Fruit fly (Drosophila melanogaster) whole organism, embryonic: ENCODE measurements around the gene CG45544.
A peak's percentile ranks its signal among the peaks of the same experiment; 100 is the strongest.

Source experiments
- Ada2b ChIP-seq: fragments of 200-800 bp; sonication (Bioruptor generic); IDR thresholded peaks from 2 replicates; pipeline ENCODE4 v1.3.6; 2022; ENCODE audit warnings: missing biosample characterization, missing genetic modification characterization
- B-H2 ChIP-seq: fragments of 200-800 bp; sonication (Bioruptor generic); optimal IDR thresholded peaks from 2 replicates; lab custom pipeline; 2018; ENCODE audit warnings: missing biosample characterization, mild to moderate bottlenecking, missing genetic modification characterization
- Bdp1 ChIP-seq: fragments of 200-800 bp; sonication (Bioruptor generic); optimal IDR thresholded peaks from 3 replicates; lab custom pipeline; 2016; ENCODE audit warnings: missing biosample characterization, missing genetic modification characterization
- CG10462 ChIP-seq: fragments of 200-800 bp; sonication (Bioruptor generic); optimal IDR thresholded peaks from 2 replicates; lab custom pipeline; 2016; ENCODE audit warnings: missing biosample characterization, missing genetic modification characterization
- CG11560 ChIP-seq: fragments of 200-800 bp; sonication (Bioruptor generic); IDR thresholded peaks from 3 replicates; pipeline ENCODE4 v1.3.6; 2022; ENCODE audit warnings: missing biosample characterization, missing genetic modification characterization
- CG12219 ChIP-seq: fragments of 200-800 bp; sonication (Bioruptor generic); optimal IDR thresholded peaks from 3 replicates; lab custom pipeline; 2018; ENCODE audit warnings: missing biosample characterization, mild to moderate bottlenecking, missing genetic modification characterization
- CG13775 ChIP-seq: fragments of 200-800 bp; sonication (Bioruptor generic); optimal IDR thresholded peaks from 3 replicates; lab custom pipeline; 2017; ENCODE audit warnings: missing biosample characterization, mild to moderate bottlenecking, missing genetic modification characterization
- CG14710 ChIP-seq: fragments of 200-800 bp; sonication (Bioruptor generic); optimal IDR thresholded peaks from 3 replicates; lab custom pipeline; 2019; ENCODE audit warnings: missing biosample characterization, mild to moderate bottlenecking, missing genetic modification characterization, moderate library complexity
- CG14860 ChIP-seq: fragments of 200-800 bp; sonication (Bioruptor generic); IDR thresholded peaks from 3 replicates; pipeline ENCODE4 v1.3.6; 2022; ENCODE audit warnings: missing biosample characterization, missing genetic modification characterization; ENCODE audit not compliant: partially characterized antibody
- CG15696 ChIP-seq: fragments of 200-800 bp; sonication (Bioruptor generic); optimal IDR thresholded peaks from 2 replicates; lab custom pipeline; 2019; ENCODE audit warnings: missing biosample characterization, mild to moderate bottlenecking, missing genetic modification characterization, moderate library complexity
- CG2875 ChIP-seq: fragments of 200-800 bp; sonication (Bioruptor generic); optimal IDR thresholded peaks from 2 replicates; lab custom pipeline; 2017; ENCODE audit warnings: missing biosample characterization, mild to moderate bottlenecking, missing genetic modification characterization, missing genetic modification reagents
- CG31388 ChIP-seq: fragments of 200-800 bp; sonication (Bioruptor generic); optimal IDR thresholded peaks from 2 replicates; lab custom pipeline; 2016; ENCODE audit warnings: missing biosample characterization, missing genetic modification characterization
- CG4617 ChIP-seq: fragments of 200-800 bp; sonication (Bioruptor generic); optimal IDR thresholded peaks from 3 replicates; lab custom pipeline; 2016; ENCODE audit warnings: missing biosample characterization, missing genetic modification characterization, borderline replicate concordance
- CG5245 ChIP-seq: fragments of 200-800 bp; sonication (Bioruptor generic); optimal IDR thresholded peaks from 3 replicates; lab custom pipeline; 2016; ENCODE audit warnings: missing biosample characterization, missing genetic modification characterization
- CG6654 ChIP-seq: fragments of 200-800 bp; sonication (Bioruptor generic); optimal IDR thresholded peaks from 2 replicates; lab custom pipeline; 2017; ENCODE audit warnings: missing biosample characterization, mild to moderate bottlenecking, missing genetic modification characterization
- CG7357 ChIP-seq: fragments of 200-800 bp; sonication (Bioruptor generic); IDR thresholded peaks from 3 replicates; pipeline ENCODE4 v1.3.6; 2022; ENCODE audit warnings: missing biosample characterization, missing genetic modification characterization
- CG8944 ChIP-seq: fragments of 200-800 bp; sonication (Bioruptor generic); optimal IDR thresholded peaks from 3 replicates; lab custom pipeline; 2016; ENCODE audit warnings: missing biosample characterization, missing genetic modification characterization
- D ChIP-seq, 2 experiments: fragments of 200-800 bp in 1 of 2; fragments of >200 bp in 1 of 2; sonication (Bioruptor generic) in 1 of 2; optimal IDR thresholded peaks; 2 replicates in 1 of 2; 3 replicates in 1 of 2; lab custom pipeline; 2017; ENCODE audit warnings: mild to moderate bottlenecking in 1 of 2, missing biosample characterization in 1 of 2, missing genetic modification characterization in 1 of 2, missing genetic modification reagents in 1 of 2
- Deaf1 ChIP-seq: fragments of 200-800 bp; optimal IDR thresholded peaks from 3 replicates; lab custom pipeline; 2019; ENCODE audit warnings: missing biosample characterization, mild to moderate bottlenecking, missing genetic modification characterization, moderate library complexity
- Dll ChIP-seq: fragments of 200-800 bp; sonication (Bioruptor generic); IDR thresholded peaks from 4 replicates; pipeline ENCODE4 v1.3.6; 2022; ENCODE audit warnings: missing biosample characterization, missing genetic modification characterization; ENCODE audit not compliant: partially characterized antibody
- Fer1 ChIP-seq: fragments of 200-800 bp; sonication (Bioruptor generic); optimal IDR thresholded peaks from 2 replicates; lab custom pipeline; 2017; ENCODE audit warnings: missing biosample characterization, mild to moderate bottlenecking, missing genetic modification characterization
- GATAe ChIP-seq: fragments of 200-800 bp; sonication (Bioruptor generic); conservative IDR thresholded peaks from 2 replicates; pipeline ENCODE4 v1.3.6; 2022; ENCODE audit warnings: missing biosample characterization, missing genetic modification characterization
- Hey ChIP-seq: fragments of 200-800 bp; sonication (Bioruptor generic); optimal IDR thresholded peaks from 3 replicates; lab custom pipeline; 2018; ENCODE audit warnings: missing biosample characterization, mild to moderate bottlenecking, missing genetic modification characterization
- Hr39 ChIP-seq: fragments of >200 bp; optimal IDR thresholded peaks from 2 replicates; lab custom pipeline; 2017
- MBD-R2 ChIP-seq: fragments of 200-800 bp; sonication (Bioruptor generic); IDR thresholded peaks from 2 replicates; pipeline ENCODE4 v1.3.6; 2022; ENCODE audit warnings: missing biosample characterization, missing genetic modification characterization
- Sry-β ChIP-seq: fragments of 200-800 bp; sonication (Bioruptor generic); optimal IDR thresholded peaks from 2 replicates; lab custom pipeline; 2018; ENCODE audit warnings: missing biosample characterization, mild to moderate bottlenecking, missing genetic modification characterization, moderate library complexity
- TFAM ChIP-seq: fragments of 200-800 bp; sonication (Bioruptor generic); optimal IDR thresholded peaks from 2 replicates; lab custom pipeline; 2017; ENCODE audit warnings: missing biosample characterization, missing genetic modification characterization, inconsistent platforms
- Tbp ChIP-seq: fragments of >200 bp; optimal IDR thresholded peaks from 2 replicates; lab custom pipeline; 2018; ENCODE audit warnings: missing biosample characterization, missing genetic modification characterization
- Xbp1 ChIP-seq: fragments of 200-800 bp; sonication (Bioruptor generic); optimal IDR thresholded peaks from 3 replicates; lab custom pipeline; 2016; ENCODE audit warnings: missing biosample characterization, mild to moderate bottlenecking, missing genetic modification characterization
- az2 ChIP-seq: fragments of 200-800 bp; sonication (Bioruptor generic); optimal IDR thresholded peaks from 3 replicates; lab custom pipeline; 2016; ENCODE audit warnings: missing biosample characterization, missing genetic modification characterization
- bcd ChIP-seq: fragments of 200-800 bp; sonication (Bioruptor generic); optimal IDR thresholded peaks from 2 replicates; lab custom pipeline; 2017; ENCODE audit warnings: missing biosample characterization, mild to moderate bottlenecking, missing genetic modification characterization
- cato ChIP-seq: fragments of 200-800 bp; sonication (Bioruptor generic); optimal IDR thresholded peaks from 2 replicates; lab custom pipeline; 2016; ENCODE audit warnings: missing biosample characterization, missing genetic modification characterization, borderline replicate concordance
- chinmo ChIP-seq: fragments of 200-800 bp; sonication (Bioruptor generic); IDR thresholded peaks from 4 replicates; pipeline ENCODE4 v1.3.6; 2022; ENCODE audit warnings: missing biosample characterization, missing genetic modification characterization; ENCODE audit not compliant: partially characterized antibody
- cwo ChIP-seq: fragments of 200-800 bp; sonication (Bioruptor generic); optimal IDR thresholded peaks from 3 replicates; lab custom pipeline; 2017; ENCODE audit warnings: missing biosample characterization, missing genetic modification characterization, mild to moderate bottlenecking, moderate library complexity, missing genetic modification reagents
- da ChIP-seq: fragments of 200-800 bp; sonication (Bioruptor generic); optimal IDR thresholded peaks from 2 replicates; lab custom pipeline; 2016; ENCODE audit warnings: missing biosample characterization, missing genetic modification characterization
- dpn ChIP-seq, 2 experiments: fragments of 200-800 bp; sonication (Bioruptor generic); optimal IDR thresholded peaks; 3 replicates each; lab custom pipeline; 2016; ENCODE audit warnings: missing biosample characterization in 2 of 2, missing genetic modification characterization in 2 of 2
- dysf ChIP-seq: fragments of 200-800 bp; sonication (Bioruptor generic); IDR thresholded peaks from 3 replicates; pipeline ENCODE4 v1.3.6; 2022; ENCODE audit warnings: missing biosample characterization, missing genetic modification characterization
- gsb ChIP-seq: fragments of 200-800 bp; sonication (Bioruptor generic); IDR thresholded peaks from 2 replicates; pipeline ENCODE4 v1.3.6; 2022; ENCODE audit warnings: missing biosample characterization, missing genetic modification characterization
- h ChIP-seq: fragments of >200 bp; optimal IDR thresholded peaks from 2 replicates; lab custom pipeline; 2017
- her ChIP-seq: fragments of 200-800 bp; sonication (Bioruptor generic); optimal IDR thresholded peaks from 2 replicates; lab custom pipeline; 2016; ENCODE audit warnings: missing biosample characterization, missing genetic modification characterization
- lbe ChIP-seq: fragments of 200-800 bp; sonication (Bioruptor generic); optimal IDR thresholded peaks from 2 replicates; lab custom pipeline; 2016; ENCODE audit warnings: missing biosample characterization, mild to moderate bottlenecking, missing genetic modification characterization
- nerfin-2 ChIP-seq: fragments of 200-800 bp; sonication (Bioruptor generic); IDR thresholded peaks from 2 replicates; pipeline ENCODE4 v1.3.6; 2022; ENCODE audit warnings: missing biosample characterization, missing genetic modification characterization; ENCODE audit not compliant: partially characterized antibody
- p53 ChIP-seq: fragments of 200-800 bp; sonication (Bioruptor generic); optimal IDR thresholded peaks from 2 replicates; lab custom pipeline; 2016; ENCODE audit warnings: missing biosample characterization, missing genetic modification characterization
- pan ChIP-seq, 4 experiments: fragments of >200 bp in 3 of 4; fragments of 200-800 bp in 1 of 4; sonication (Bioruptor generic) in 1 of 4; optimal IDR thresholded peaks in 3 of 4; IDR thresholded peaks in 1 of 4; 2 replicates each; pipeline versions ENCODE4 v1.3.6 to Lab custom; 2017 to 2022; ENCODE audit warnings: missing biosample characterization in 2 of 4, missing genetic modification characterization in 2 of 4, mixed read lengths in 1 of 4
- peb ChIP-seq: fragments of 200-800 bp; sonication (Bioruptor generic); IDR thresholded peaks from 2 replicates; pipeline ENCODE4 v1.3.6; 2022; ENCODE audit warnings: missing biosample characterization, missing genetic modification characterization
- rib ChIP-seq: fragments of 200-800 bp; sonication (Bioruptor generic); IDR thresholded peaks from 2 replicates; pipeline ENCODE4 v1.3.6; 2022; ENCODE audit warnings: missing biosample characterization, missing genetic modification characterization
- sd ChIP-seq: fragments of 200-800 bp; sonication (Bioruptor generic); optimal IDR thresholded peaks from 3 replicates; lab custom pipeline; 2018; ENCODE audit warnings: missing biosample characterization, mild to moderate bottlenecking, missing genetic modification characterization, moderate library complexity
- sima ChIP-seq: fragments of 200-800 bp; sonication (Bioruptor generic); optimal IDR thresholded peaks from 2 replicates; lab custom pipeline; 2016; ENCODE audit warnings: missing biosample characterization, missing genetic modification characterization
- unc-4 ChIP-seq: fragments of 200-800 bp; sonication (Bioruptor generic); IDR thresholded peaks from 2 replicates; pipeline ENCODE4 v1.3.6; 2022; ENCODE audit warnings: missing biosample characterization, missing genetic modification characterization; ENCODE audit not compliant: partially characterized antibody
- vvl ChIP-seq: fragments of 200-800 bp; sonication (Bioruptor generic); IDR thresholded peaks from 2 replicates; pipeline ENCODE4 v1.3.6; 2022; ENCODE audit warnings: missing biosample characterization, missing genetic modification characterization

Gene CG45544

DNA sequence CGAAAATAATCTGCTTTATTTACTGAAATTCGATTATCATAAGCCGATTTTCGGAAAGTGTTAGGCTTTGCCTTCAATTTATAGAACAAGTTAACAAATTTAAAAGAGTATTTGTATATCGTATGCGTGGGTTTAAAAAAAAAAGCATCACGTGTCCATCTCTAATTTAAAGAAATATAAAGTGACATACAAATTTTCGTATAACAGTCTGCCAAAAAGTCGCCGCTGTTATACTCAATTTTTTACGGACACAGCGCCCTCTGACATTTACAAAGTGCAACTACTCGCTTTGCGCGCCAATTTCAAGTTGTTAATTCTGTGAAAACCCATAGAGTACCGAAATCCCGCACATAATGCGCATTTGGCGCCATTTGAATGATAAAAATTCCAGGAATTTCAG, 4.9 kb upstream of the CG45544 start (continued):
- TF ChIP-seq dysf (GFP tag; lab: Robert Waterston, UW) (peak; percentile 31; the same call in 1 of the 3 replicates), CG14860 (GFP tag; lab: Robert Waterston, UW) (peak; percentile 58; the same call in 1 of the 3 replicates), CG12219 (GFP tag; lab: Kevin White, UChicago) (no peak), lbe (peak; percentile 11), Deaf1 (tag; lab: Kevin White, UChicago) (no peak), CG14710 (tag; lab: Kevin White, UChicago) (peak; percentile 36), MBD-R2 (GFP tag; lab: Robert Waterston, UW) (peak; percentile 18; the same call in 1 of the 2 replicates), bcd (GFP tag; lab: Kevin White, UChicago) (no peak), rib (GFP tag; lab: Robert Waterston, UW) (peak; percentile 55; the same call in 1 of the 2 replicates), CG5245 (GFP tag; lab: Kevin White, UChicago) (no peak), Sry-β (GFP tag; lab: Kevin White, UChicago) (no peak), CG4617 (GFP tag; lab: Kevin White, UChicago) (no peak), sd (tag; lab: Kevin White, UChicago) (peak; percentile 80), Tbp (GFP tag; lab: Kevin White, UChicago) (no peak), Hr39 (lab: Kevin White, UChicago) (no peak), Bdp1 (no peak), CG8944 (GFP tag; lab: Kevin White, UChicago) (no peak), az2 (GFP tag; lab: Kevin White, UChicago) (no peak), p53 (no peak), GATAe (GFP tag; lab: Robert Waterston, UW) (no peak), pan (optimal IDR thresholded peaks at IDR 0.05; lab: Kevin White, UChicago) (no peak), pan (GFP tag; optimal IDR thresholded peaks at IDR 0.05 in 1 of 2, IDR thresholded peaks at IDR 0.05 in 1 of 2) (peak in 1 of 2 experiments; percentile 39), TFAM (no peak), her (GFP tag; lab: Kevin White, UChicago) (peak; percentile 3), CG10462 (GFP tag; lab: Kevin White, UChicago) (no peak), gsb (GFP tag; lab: Robert Waterston, UW) (no peak), Hey (tag; lab: Kevin White, UChicago) (no peak), D (optimal IDR thresholded peaks at IDR 0.05; lab: Kevin White, UChicago) (no peak), D (GFP tag; optimal IDR thresholded peaks at IDR 0.05; lab: Kevin White, UChicago) (no peak), CG15696 (tag; lab: Kevin White, UChicago) (peak; percentile 64), CG6654 (no peak), peb (GFP tag; lab: Robert Waterston, UW) (no peak), unc-4 (GFP tag; lab: Robert Waterston, UW) (peak; percentile 82), CG13775 (peak; percentile 16), nerfin-2 (GFP tag; lab: Robert Waterston, UW) (no peak), cwo (GFP tag; lab: Kevin White, UChicago) (no peak), Fer1 (GFP tag; lab: Kevin White, UChicago) (no peak), B-H2 (no peak), Xbp1 (GFP tag; lab: Kevin White, UChicago) (peak; percentile 54), Ada2b (no peak), cato (GFP tag; lab: Kevin White, UChicago) (no peak), Dll (peak; percentile 93), vvl (GFP tag; lab: Robert Waterston, UW) (peak; percentile 61), CG11560 (tag; lab: Robert Waterston, UW) (no peak), CG31388 (GFP tag; lab: Kevin White, UChicago) (no peak), da (GFP tag; lab: Kevin White, UChicago) (no peak), CG2875 (GFP tag; lab: Kevin White, UChicago) (no peak), sima (GFP tag; lab: Kevin White, UChicago) (no peak), dpn (GFP tag; optimal IDR thresholded peaks at IDR 0.05; lab: Kevin White, UChicago) (peak; percentile 22 to 26), h (lab: Kevin White, UChicago) (no peak), chinmo (GFP tag; lab: Robert Waterston, UW) (peak; percentile 71; the same call in 2 of the 4 replicates), CG7357 (no peak)
